Worm (Caenorhabditis elegans): Measurements from ENCODE around the gene hot-8.

DNA sequence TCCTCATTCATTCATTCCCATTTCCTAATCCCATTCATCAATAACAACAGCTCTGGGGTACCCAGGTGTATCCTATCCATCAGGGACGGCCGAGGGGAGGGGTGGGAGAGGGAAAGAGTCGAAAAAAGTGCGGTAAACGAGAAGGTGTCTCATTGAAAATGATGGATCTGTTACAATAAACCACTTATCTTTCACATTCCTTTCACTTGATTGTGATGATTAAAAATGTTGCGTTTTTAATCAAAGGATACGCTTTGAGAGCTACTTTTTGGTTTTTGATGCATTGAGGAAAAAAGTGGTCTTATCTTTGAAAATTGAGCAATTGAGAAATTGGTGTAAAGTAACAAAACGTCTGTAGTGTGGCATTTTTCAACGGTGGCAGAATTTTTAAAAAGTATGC, 3.2 kb downstream of the hot-8 start:
- no peak for TF ChIP-seq ama-1 (optimal IDR thresholded peaks at IDR 0.05)
- no peak for TF ChIP-seq hnd-1 (tag; optimal IDR thresholded peaks at IDR 0.05)
- TF ChIP-seq B0310.2 (tag; optimal IDR thresholded peaks at IDR 0.05) = no peak
- TF ChIP-seq hmbx-1 (tag; optimal IDR thresholded peaks at IDR 0.05) = no peak
- no peak for TF ChIP-seq flt-1 (GFP tag; IDR thresholded peaks at IDR 0.05)
- no peak for TF ChIP-seq ceh-36 (tag; optimal IDR thresholded peaks at IDR 0.05)
- no peak for TF ChIP-seq pes-1 (GFP tag; IDR thresholded peaks at IDR 0.05)
- no peak for TF ChIP-seq hmg-4 (GFP tag; optimal IDR thresholded peaks at IDR 0.05)
- TF ChIP-seq aly-1 (tag; optimal IDR thresholded peaks at IDR 0.05) = no peak
- no peak for TF ChIP-seq scrt-1 (GFP tag; IDR thresholded peaks at IDR 0.05)
- no peak for TF ChIP-seq ets-7 (tag; optimal IDR thresholded peaks at IDR 0.05)
- TF ChIP-seq ceh-13 (GFP tag; optimal IDR thresholded peaks at IDR 0.05) = no peak
- TF ChIP-seq tbx-11 (GFP tag; IDR thresholded peaks at IDR 0.05) = no peak
- no peak for TF ChIP-seq tra-4 (tag; optimal IDR thresholded peaks at IDR 0.05)
